Worm (Caenorhabditis elegans) whole organism, young adult: ENCODE results near the gene F31F4.1.

Experiments
- B0336.3 ChIP-seq: fragments of 200-800 bp; sonication (Bioruptor generic); IDR thresholded peaks from 2 replicates; pipeline ENCODE4 v1.3.6; 2022; ENCODE audit warnings: missing genetic modification characterization, missing compliant biosample characterization
- C06A6.2 ChIP-seq: fragments of 200-800 bp; sonication (Bioruptor generic); conservative IDR thresholded peaks from 2 replicates; pipeline ENCODE4 v1.3.6; 2022; ENCODE audit warnings: missing genetic modification characterization, missing compliant biosample characterization
- C17E4.6 ChIP-seq: fragments of 200-800 bp; sonication (Bioruptor generic); IDR thresholded peaks from 2 replicates; pipeline ENCODE4 v1.3.6; 2022; ENCODE audit warnings: missing genetic modification reagents, missing genetic modification characterization, missing compliant biosample characterization
- F22D6.2 ChIP-seq: sonication (generic microtip); optimal IDR thresholded peaks from 2 replicates; lab custom pipeline; 2016; ENCODE audit warnings: mild to moderate bottlenecking, missing genetic modification characterization, missing compliant biosample characterization
- F23B12.7 ChIP-seq: sonication (generic microtip); optimal IDR thresholded peaks from 2 replicates; lab custom pipeline; 2017; ENCODE audit warnings: missing genetic modification characterization, mild to moderate bottlenecking, missing compliant biosample characterization, antibody characterized with exemption, moderate library complexity; ENCODE audit not compliant: insufficient read depth
- F55B11.4 ChIP-seq: sonication (generic microtip); optimal IDR thresholded peaks from 2 replicates; lab custom pipeline; 2016; ENCODE audit warnings: missing compliant biosample characterization, missing genetic modification characterization, borderline replicate concordance; ENCODE audit not compliant: insufficient read depth
- K12H6.12 ChIP-seq: fragments of 200-800 bp; sonication (Bioruptor generic); optimal IDR thresholded peaks from 2 replicates; lab custom pipeline; 2018; ENCODE audit warnings: mild to moderate bottlenecking, missing genetic modification characterization, missing compliant biosample characterization
- T26A5.8 ChIP-seq: sonication (generic microtip); optimal IDR thresholded peaks from 2 replicates; lab custom pipeline; 2016; ENCODE audit warnings: missing genetic modification characterization, missing compliant biosample characterization
- Y67H2A.10 ChIP-seq: fragments of 200-800 bp; sonication (Bioruptor generic); conservative IDR thresholded peaks from 2 replicates; pipeline ENCODE4 v1.3.6; 2022; ENCODE audit warnings: missing genetic modification reagents, missing genetic modification characterization, missing compliant biosample characterization
- akir-1 ChIP-seq: fragments of 200-800 bp; sonication (Bioruptor generic); optimal IDR thresholded peaks from 2 replicates; lab custom pipeline; 2018; ENCODE audit warnings: mild to moderate bottlenecking, missing genetic modification characterization, moderate library complexity, missing compliant biosample characterization
- athp-1 ChIP-seq: sonication (generic microtip); optimal IDR thresholded peaks from 2 replicates; lab custom pipeline; 2017; ENCODE audit warnings: mild to moderate bottlenecking, missing genetic modification characterization, missing compliant biosample characterization
- ccch-3 ChIP-seq: fragments of 200-800 bp; sonication (Bioruptor generic); optimal IDR thresholded peaks from 2 replicates; lab custom pipeline; 2018; ENCODE audit warnings: mild to moderate bottlenecking, missing genetic modification characterization, missing compliant biosample characterization
- cebp-1 ChIP-seq, 2 experiments: fragments of 200-800 bp in 1 of 2; sonication (Bioruptor generic) in 1 of 2; sonication (generic microtip) in 1 of 2; IDR thresholded peaks in 1 of 2; optimal IDR thresholded peaks in 1 of 2; 2 replicates each; pipeline versions ENCODE4 v1.3.6 to Lab custom; 2017 to 2022; ENCODE audit warnings: missing compliant biosample characterization in 2 of 2, missing genetic modification characterization in 2 of 2, mild to moderate bottlenecking in 1 of 2, missing genetic modification reagents in 1 of 2, moderate library complexity in 1 of 2
- efl-1 ChIP-seq: fragments of 150-350 bp; optimal IDR thresholded peaks from 2 replicates; lab custom pipeline; 2014; ENCODE audit warnings: missing biosample characterization, missing genetic modification reagents, missing genetic modification characterization
- egl-44 ChIP-seq: fragments of 200-800 bp; sonication (Bioruptor generic); IDR thresholded peaks from 2 replicates; pipeline ENCODE4 v1.3.6; 2022; ENCODE audit warnings: missing genetic modification reagents, missing genetic modification characterization, missing compliant biosample characterization
- egrh-3 ChIP-seq: fragments of 200-800 bp; sonication (Bioruptor generic); IDR thresholded peaks from 2 replicates; pipeline ENCODE4 v1.3.6; 2022; ENCODE audit warnings: missing genetic modification reagents, missing genetic modification characterization, missing compliant biosample characterization
- ekl-4 ChIP-seq: fragments of 200-800 bp; sonication (Bioruptor generic); IDR thresholded peaks from 2 replicates; pipeline ENCODE4 v1.3.6; 2022; ENCODE audit warnings: missing genetic modification reagents, missing genetic modification characterization, missing compliant biosample characterization
- him-1 ChIP-seq: sonication (generic microtip); optimal IDR thresholded peaks from 2 replicates; lab custom pipeline; 2016; ENCODE audit warnings: missing genotype, missing genetic modification reagents, missing genetic modification characterization, missing compliant biosample characterization
- hlh-12 ChIP-seq: sonication (generic microtip); optimal IDR thresholded peaks from 2 replicates; lab custom pipeline; 2016; ENCODE audit warnings: missing genetic modification characterization, missing compliant biosample characterization
- hsf-1 ChIP-seq: fragments of 200-800 bp; sonication (Bioruptor generic); IDR thresholded peaks from 2 replicates; pipeline ENCODE4 v1.3.6; 2022; ENCODE audit warnings: missing genetic modification reagents, missing genetic modification characterization, missing compliant biosample characterization
- lin-35 ChIP-seq, 3 experiments: fragments of 150-350 bp in 2 of 3; sonication (generic microtip) in 1 of 3; optimal IDR thresholded peaks; 2 replicates each; lab custom pipeline; 2014 to 2018; ENCODE audit warnings: missing biosample characterization in 3 of 3, missing genetic modification characterization in 3 of 3, missing genetic modification reagents in 3 of 3
- lin-54 ChIP-seq: fragments of 200-800 bp; sonication (Bioruptor generic); optimal IDR thresholded peaks from 2 replicates; lab custom pipeline; 2018; ENCODE audit warnings: mild to moderate bottlenecking, missing genetic modification characterization, missing compliant biosample characterization
- mxl-1 ChIP-seq: sonication (generic microtip); optimal IDR thresholded peaks from 2 replicates; lab custom pipeline; 2016; ENCODE audit warnings: missing genetic modification characterization, missing compliant biosample characterization
- nfya-1 ChIP-seq: sonication (generic microtip); optimal IDR thresholded peaks from 2 replicates; lab custom pipeline; 2017; ENCODE audit warnings: antibody characterized with exemption, missing compliant biosample characterization, missing genetic modification characterization, borderline replicate concordance; ENCODE audit not compliant: insufficient read depth
- nhr-80 ChIP-seq: sonication (generic microtip); optimal IDR thresholded peaks from 2 replicates; lab custom pipeline; 2016; ENCODE audit warnings: missing genetic modification characterization, missing compliant biosample characterization
- pha-4 ChIP-seq: fragments of 150-350 bp; sonication (generic microtip); optimal IDR thresholded peaks from 2 replicates; lab custom pipeline; 2014; ENCODE audit warnings: missing biosample characterization, missing genetic modification reagents, missing genetic modification characterization
- rec-8 ChIP-seq, 2 experiments: sonication (generic microtip); optimal IDR thresholded peaks; 2 replicates each; lab custom pipeline; 2016; ENCODE audit warnings: mild to moderate bottlenecking in 2 of 2, missing genetic modification characterization in 2 of 2, missing genetic modification reagents in 2 of 2, missing genotype in 2 of 2, missing biosample characterization in 1 of 2, missing compliant biosample characterization in 1 of 2, moderate library complexity in 1 of 2
- sea-2 ChIP-seq: fragments of 200-800 bp; sonication (Bioruptor generic); IDR thresholded peaks from 2 replicates; pipeline ENCODE4 v1.3.6; 2022; ENCODE audit warnings: missing genetic modification characterization, missing compliant biosample characterization
- snpc-3.4 ChIP-seq: sonication (generic microtip); optimal IDR thresholded peaks from 2 replicates; lab custom pipeline; 2017; ENCODE audit warnings: missing genetic modification characterization, mild to moderate bottlenecking, missing compliant biosample characterization, antibody characterized with exemption, moderate library complexity, missing genotype, missing genetic modification reagents
- snpc-4 ChIP-seq, 5 experiments: fragments of 150-350 bp in 1 of 5; sonication (generic microtip) in 4 of 5; optimal IDR thresholded peaks; 2 replicates each; lab custom pipeline; 2014 to 2018; ENCODE audit warnings: missing genetic modification characterization in 5 of 5, missing biosample characterization in 3 of 5, antibody characterized with exemption in 2 of 5, mild to moderate bottlenecking in 2 of 5, missing compliant biosample characterization in 2 of 5, missing genotype in 2 of 5, moderate library complexity in 2 of 5, missing genetic modification reagents in 1 of 5
- unc-130 ChIP-seq: sonication (generic microtip); optimal IDR thresholded peaks from 2 replicates; lab custom pipeline; 2016; ENCODE audit warnings: missing genetic modification reagents, missing genetic modification characterization, missing compliant biosample characterization
- zfh-2 ChIP-seq: fragments of 200-800 bp; sonication (Bioruptor generic); conservative IDR thresholded peaks from 2 replicates; pipeline ENCODE4 v1.3.6; 2022; ENCODE audit warnings: missing genetic modification reagents, missing genetic modification characterization, missing compliant biosample characterization
- ztf-28 ChIP-seq: fragments of 200-800 bp; sonication (Bioruptor generic); IDR thresholded peaks from 2 replicates; pipeline ENCODE4 v1.3.6; 2022; ENCODE audit warnings: missing genetic modification reagents, missing genetic modification characterization, missing compliant biosample characterization

Gene F31F4.1

DNA sequence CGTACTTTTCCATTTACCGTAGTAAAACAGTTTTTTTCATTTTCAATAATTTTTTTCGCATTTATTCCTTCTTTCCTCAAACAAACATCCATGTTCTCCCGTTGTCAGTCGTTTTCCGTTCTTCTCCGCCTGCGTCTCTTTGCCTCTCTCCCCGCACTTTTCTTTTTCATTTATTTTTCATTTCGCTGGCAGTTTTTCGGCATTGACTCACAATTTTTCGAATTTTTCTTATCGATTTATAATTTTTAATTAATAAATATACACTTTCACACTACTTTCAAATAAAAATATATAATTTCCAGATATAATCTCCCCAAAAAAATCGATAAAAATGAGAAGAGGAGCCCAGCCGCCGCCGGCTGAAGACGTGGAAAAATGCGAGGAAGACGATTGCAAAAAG lies 3.5 kb downstream of the F31F4.1 start, which contains the start of gene H25P19.1:
Gene H25P19.1 (plus strand): TSS at position 301 of the 400 bp plus-strand sequence.
- TF ChIP-seq F23B12.7 (tag; lab: Kevin White, UChicago) (no peak), mxl-1 (no peak), nhr-80 (tag; lab: Kevin White, UChicago) (no peak), pha-4 (tag; lab: Kevin White, UChicago) (no peak), K12H6.12 (tag; lab: Kevin White, UChicago) (no peak), snpc-3.4 (tag; lab: Kevin White, UChicago) (no peak), ccch-3 (GFP tag; lab: Kevin White, UChicago) (no peak), egl-44 (GFP tag; lab: Robert Waterston, UW) (no peak), athp-1 (tag; lab: Kevin White, UChicago) (no peak), sea-2 (GFP tag; lab: Robert Waterston, UW) (no peak), rec-8 (tag; optimal IDR thresholded peaks at IDR 0.05; lab: Kevin White, UChicago) (no peak), hlh-12 (no peak), lin-35 (GFP tag; optimal IDR thresholded peaks at IDR 0.05; lab: Kevin White, UChicago) (no peak), T26A5.8 (tag; lab: Kevin White, UChicago) (no peak), efl-1 (GFP tag; lab: Kevin White, UChicago) (no peak), him-1 (no peak), B0336.3 (GFP tag; lab: Robert Waterston, UW) (no peak), hsf-1 (GFP tag; lab: Robert Waterston, UW) (no peak), cebp-1 (GFP tag; IDR thresholded peaks at IDR 0.05; lab: Robert Waterston, UW) (no peak), cebp-1 (tag; optimal IDR thresholded peaks at IDR 0.05; lab: Kevin White, UChicago) (no peak)

DNA sequence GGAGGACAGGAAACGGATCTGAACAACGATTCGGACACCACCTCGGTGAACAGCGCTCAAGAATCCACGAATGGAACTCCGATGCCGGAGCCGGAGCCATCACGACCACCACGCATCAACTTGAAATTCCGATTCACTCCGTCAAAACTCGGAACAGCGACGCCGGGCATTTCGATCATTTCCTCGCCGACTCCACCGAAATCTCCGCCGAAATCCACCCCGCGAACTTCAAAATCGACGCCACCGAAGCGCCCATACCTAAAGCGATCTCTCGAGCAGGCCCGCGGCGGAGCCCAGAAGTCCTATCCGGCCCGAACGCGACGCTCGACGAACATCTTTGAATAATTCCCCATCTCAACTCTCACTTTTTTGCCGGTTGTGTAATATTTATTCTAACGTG lies 5.7 kb downstream of the F31F4.1 start:
- peak; percentile 46; the same call in 1 of the 2 replicates for TF ChIP-seq egrh-3
- no peak for TF ChIP-seq ekl-4
- TF ChIP-seq zfh-2 (GFP tag; lab: Robert Waterston, UW): peak; percentile 70

DNA sequence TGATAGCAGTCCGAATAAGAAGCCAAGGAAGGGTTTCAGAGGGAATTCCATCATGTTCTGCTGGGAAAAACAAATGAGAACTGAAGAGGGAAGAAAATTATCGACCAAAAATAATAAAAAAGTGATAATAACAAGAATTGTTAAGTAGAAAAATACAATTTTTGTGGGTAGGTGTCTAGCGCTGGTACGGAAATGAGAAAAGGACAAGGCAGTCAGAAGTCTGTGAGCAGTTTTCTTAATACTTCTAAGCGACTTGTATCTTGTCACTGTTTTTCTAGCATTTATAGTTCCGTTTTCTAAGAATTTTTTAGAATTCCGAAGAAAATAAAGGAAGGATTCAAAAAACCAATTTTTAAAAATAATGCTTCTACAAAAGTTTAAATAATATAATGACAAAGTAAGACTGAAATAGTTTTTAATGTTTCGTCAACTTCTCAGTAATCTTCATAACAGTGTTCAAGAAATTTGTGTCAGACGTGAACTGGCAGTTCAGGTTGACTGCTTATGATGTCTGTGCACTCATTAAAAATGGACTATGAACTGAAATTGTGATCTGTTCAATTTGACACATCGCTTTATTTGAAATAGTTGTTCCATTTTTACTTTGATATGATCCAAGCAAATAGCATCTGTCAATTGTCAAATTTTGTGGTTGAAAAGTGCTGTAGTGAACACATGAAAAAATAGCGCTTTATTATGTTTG lies 9.0 kb downstream of the F31F4.1 start, which contains the start of gene srx-4:
Gene srx-4 (minus strand): TSS at position 51 of the 703 bp plus-strand sequence.
- TF ChIP-seq akir-1: no peak

DNA sequence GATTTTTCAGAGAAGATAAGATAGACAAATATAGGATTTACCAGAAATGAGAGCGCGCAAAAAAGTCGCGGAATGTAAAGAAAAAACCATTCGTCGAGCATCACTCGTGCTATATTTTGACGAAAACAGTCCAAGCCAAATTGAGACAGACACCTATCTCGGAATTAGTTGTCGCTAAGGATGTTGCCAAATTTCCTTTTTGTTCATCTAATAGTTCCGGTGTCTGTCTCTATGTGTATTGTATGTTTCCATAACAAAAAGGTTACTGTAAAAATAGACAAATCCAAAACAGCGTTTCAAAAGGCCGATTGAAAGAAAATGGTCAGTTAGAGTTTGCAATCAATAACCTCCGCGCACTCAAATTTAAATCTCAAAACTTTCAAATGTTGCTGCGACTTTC lies 10.8 kb downstream of the F31F4.1 start, which contains the start of gene srj-53:
Gene srj-53 (minus strand): TSS at position 101 of the 400 bp plus-strand sequence.
- TF ChIP-seq C06A6.2 (GFP tag; lab: Robert Waterston, UW) (no peak), F22D6.2 (tag; lab: Kevin White, UChicago) (no peak)

DNA sequence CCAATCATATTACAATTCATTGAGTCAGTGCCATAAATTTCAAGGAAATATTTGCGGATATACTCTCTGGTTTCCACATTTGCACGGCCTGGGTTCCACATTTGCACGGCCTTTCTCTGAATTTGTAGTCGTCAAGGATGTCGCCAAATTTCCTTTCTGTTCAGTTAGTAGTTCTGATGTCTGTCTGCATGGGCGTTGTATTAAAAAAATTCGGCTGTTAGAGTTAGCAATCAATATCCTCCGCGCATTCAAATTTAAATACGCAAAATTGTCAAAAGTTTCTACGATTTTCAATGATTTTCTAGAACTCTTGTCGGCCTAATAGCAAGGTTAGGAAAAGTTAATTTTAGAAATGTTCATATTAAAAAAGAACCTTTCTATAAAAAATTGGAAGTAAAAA lies 12.1 kb downstream of the F31F4.1 start, which contains the start of gene srj-52:
Gene srj-52 (minus strand): TSS at position 101 of the 400 bp plus-strand sequence.
- no peak for TF ChIP-seq nhr-80 (tag; lab: Kevin White, UChicago)
- no peak for TF ChIP-seq nfya-1 (tag; lab: Kevin White, UChicago)
- no peak for TF ChIP-seq Y67H2A.10 (GFP tag; lab: Robert Waterston, UW)
- no peak for TF ChIP-seq lin-54
- no peak for TF ChIP-seq ztf-28 (GFP tag; lab: Robert Waterston, UW)
- TF ChIP-seq C17E4.6 (GFP tag; lab: Robert Waterston, UW): no peak
- no peak for TF ChIP-seq snpc-4 (GFP tag; optimal IDR thresholded peaks at IDR 0.05; lab: Kevin White, UChicago)
- TF ChIP-seq snpc-4 (tag; optimal IDR thresholded peaks at IDR 0.05; lab: Kevin White, UChicago): no peak
- no peak for TF ChIP-seq rec-8 (tag; optimal IDR thresholded peaks at IDR 0.05; lab: Kevin White, UChicago)
- TF ChIP-seq F55B11.4 (tag; lab: Kevin White, UChicago): no peak
- TF ChIP-seq unc-130 (GFP tag; lab: Kevin White, UChicago): no peak
